Worm (Caenorhabditis elegans) whole organism, L1 larva: ENCODE data around the gene Y42G9A.1.

Source experiments
- elt-3 ChIP-seq, 6 experiments: fragments of 150-350 bp in 1 of 6; sonication (generic microtip); optimal IDR thresholded peaks; 2 replicates each; lab custom pipeline; 2017 to 2018; ENCODE audit warnings: missing biosample characterization in 6 of 6, missing genetic modification characterization in 6 of 6, inconsistent platforms in 1 of 6
- fkh-10 ChIP-seq: sonication (generic microtip); optimal IDR thresholded peaks from 2 replicates; lab custom pipeline; 2017; ENCODE audit warnings: missing biosample characterization, missing genetic modification reagents, missing genetic modification characterization
- hlh-4 ChIP-seq: sonication (generic microtip); optimal IDR thresholded peaks from 2 replicates; lab custom pipeline; 2016; ENCODE audit warnings: mild to moderate bottlenecking, missing genetic modification characterization, missing compliant biosample characterization
- mep-1 ChIP-seq: fragments of 150-350 bp; optimal IDR thresholded peaks from 2 replicates; lab custom pipeline; 2014; ENCODE audit warnings: missing biosample characterization, missing genetic modification characterization
- nhr-76 ChIP-seq: sonication (generic microtip); optimal IDR thresholded peaks from 2 replicates; lab custom pipeline; 2017; ENCODE audit warnings: missing biosample characterization, missing genetic modification characterization
- nhr-90 ChIP-seq: sonication (generic microtip); optimal IDR thresholded peaks from 2 replicates; lab custom pipeline; 2016; ENCODE audit warnings: mild to moderate bottlenecking, missing genetic modification characterization, missing compliant biosample characterization; ENCODE audit not compliant: poor library complexity
- unc-130 ChIP-seq: fragments of 150-350 bp; optimal IDR thresholded peaks from 2 replicates; lab custom pipeline; 2017; ENCODE audit warnings: missing biosample characterization, missing genetic modification characterization, inconsistent platforms
- zip-4 ChIP-seq: fragments of 200-800 bp; sonication (Bioruptor generic); optimal IDR thresholded peaks from 2 replicates; lab custom pipeline; 2018; ENCODE audit warnings: mild to moderate bottlenecking, missing genetic modification characterization, moderate library complexity, missing compliant biosample characterization

ce11 chrIII:6164253-6164971 lies 14.7 kb downstream of the Y42G9A.1 start, which contains the start of gene F42A10.9:
- TF ChIP-seq nhr-90 (tag; lab: Kevin White, UChicago) (peak; percentile 25), unc-130 (tag; lab: Kevin White, UChicago) (no peak), zip-4 (GFP tag; lab: Kevin White, UChicago) (no peak), fkh-10 (no peak), nhr-76 (tag; lab: Kevin White, UChicago) (no peak), mep-1 (tag; lab: Kevin White, UChicago) (peak; percentile 45), elt-3 (tag; optimal IDR thresholded peaks at IDR 0.05; lab: Kevin White, UChicago) (no peak), hlh-4 (tag; lab: Kevin White, UChicago) (no peak)
